Fruit fly (Drosophila melanogaster): Measurements from ENCODE around the gene mol.

The mol gene

DNA sequence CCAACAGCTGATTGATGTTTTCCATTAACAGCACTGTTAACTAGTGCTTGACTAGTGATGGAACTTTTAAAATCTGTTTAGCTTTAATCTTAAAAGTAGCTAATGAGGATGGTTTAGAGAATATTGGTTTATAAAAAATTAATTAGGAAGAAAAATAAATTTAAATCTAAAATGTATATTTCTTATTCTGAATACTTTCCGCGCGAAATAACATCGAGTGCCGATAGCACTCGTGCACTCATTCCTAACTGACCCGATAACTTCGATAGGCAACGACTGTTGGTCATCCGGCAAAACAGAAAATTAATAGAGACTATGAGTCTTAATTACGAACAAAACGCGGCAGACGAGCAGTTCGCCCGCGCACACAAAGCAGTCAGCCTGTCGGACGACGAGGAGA, 12.3 kb upstream of the mol start, which contains the start of the genes THG and Rnmt:
THG (minus strand) TSS at position 22 of the 400 bp plus-strand sequence.
Rnmt (plus strand) TSS at position 237 of the 400 bp plus-strand sequence.
- peak; percentile 75 for TF ChIP-seq Hr4 (GFP tag; optimal IDR thresholded peaks at IDR 0.05)
- peak; percentile 69 for TF ChIP-seq CG6792 (GFP tag; optimal IDR thresholded peaks at IDR 0.05)
- TF ChIP-seq CG10669 (GFP tag; optimal IDR thresholded peaks at IDR 0.05), result no peak
- TF ChIP-seq Sox14 (GFP tag; optimal IDR thresholded peaks at IDR 0.05), result peak; percentile 72
- TF ChIP-seq CG8319 (GFP tag; optimal IDR thresholded peaks at IDR 0.05), result peak; percentile 29
- TF ChIP-seq CG10631 (GFP tag; optimal IDR thresholded peaks at IDR 0.05), result peak; percentile 84
- no peak for TF ChIP-seq CG6854 (GFP tag; optimal IDR thresholded peaks at IDR 0.05)
- TF ChIP-seq Smox (GFP tag; optimal IDR thresholded peaks at IDR 0.05), result peak; percentile 79
- peak; percentile 58 for TF ChIP-seq CG8632 (GFP tag; optimal IDR thresholded peaks at IDR 0.05)
- TF ChIP-seq Eip78C (GFP tag), result peak; percentile 88
- TF ChIP-seq salr (GFP tag; optimal IDR thresholded peaks at IDR 0.05), result peak; percentile 14 to 63
- peak; percentile 19 for TF ChIP-seq CG11902 (GFP tag; optimal IDR thresholded peaks at IDR 0.05)
- TF ChIP-seq CG6163 (GFP tag; IDR thresholded peaks at IDR 0.05), result peak; percentile 73
- TF ChIP-seq Lpt (GFP tag; optimal IDR thresholded peaks at IDR 0.05), result no peak
- TF ChIP-seq net (GFP tag; optimal IDR thresholded peaks at IDR 0.05), result peak; percentile 61
- peak; percentile 79 for TF ChIP-seq OdsH (GFP tag; optimal IDR thresholded peaks at IDR 0.05)
- no peak for TF ChIP-seq Blimp-1 (GFP tag; optimal IDR thresholded peaks at IDR 0.05)
- TF ChIP-seq Ets96B (tag; optimal IDR thresholded peaks at IDR 0.05), result peak; percentile 63
- TF ChIP-seq CG1621 (tag; optimal IDR thresholded peaks at IDR 0.05), result peak; percentile 40
- no peak for TF ChIP-seq CG4318 (GFP tag; optimal IDR thresholded peaks at IDR 0.05)
- peak; percentile 78 for TF ChIP-seq achi (GFP tag; optimal IDR thresholded peaks at IDR 0.05)
- no peak for TF ChIP-seq fd85E (GFP tag; optimal IDR thresholded peaks at IDR 0.05)
- peak; percentile 74 for TF ChIP-seq acj6 (GFP tag; optimal IDR thresholded peaks at IDR 0.05)
- peak; percentile 70 for TF ChIP-seq CG3032 (tag; optimal IDR thresholded peaks at IDR 0.05)
- peak; percentile 67 for TF ChIP-seq topi (GFP tag; optimal IDR thresholded peaks at IDR 0.05)
- no peak for TF ChIP-seq CG16779 (tag; optimal IDR thresholded peaks at IDR 0.05)
- TF ChIP-seq Hr39 (GFP tag; optimal IDR thresholded peaks at IDR 0.05), result peak; percentile 59
- TF ChIP-seq Gug (GFP tag; IDR thresholded peaks at IDR 0.05), result peak; percentile 69; the same call in 1 of the 2 replicates
- no peak for TF ChIP-seq Eip93F (GFP tag; optimal IDR thresholded peaks at IDR 0.05)
- peak; percentile 66 for TF ChIP-seq CG15336 (GFP tag; IDR thresholded peaks at IDR 0.05)
- TF ChIP-seq Ets21C (GFP tag; optimal IDR thresholded peaks at IDR 0.05), result peak; percentile 60
- TF ChIP-seq Sox15 (GFP tag; optimal IDR thresholded peaks at IDR 0.05), result peak; percentile 52
- peak; percentile 66 for TF ChIP-seq CG34406 (GFP tag; optimal IDR thresholded peaks at IDR 0.05)
- TF ChIP-seq dac (GFP tag; optimal IDR thresholded peaks at IDR 0.05), result peak; percentile 6
- TF ChIP-seq ss (GFP tag; optimal IDR thresholded peaks at IDR 0.05), result no peak
- TF ChIP-seq CG8119 (GFP tag; IDR thresholded peaks at IDR 0.05), result no peak; the same call in 2 of the 3 replicates
- no peak for TF ChIP-seq svp (GFP tag)
- peak; percentile 85 for TF ChIP-seq esn (GFP tag; optimal IDR thresholded peaks at IDR 0.05)
- no peak for TF ChIP-seq CG32006 (GFP tag; optimal IDR thresholded peaks at IDR 0.05)
- peak; percentile 82 for TF ChIP-seq Eip75B (GFP tag; optimal IDR thresholded peaks at IDR 0.05)
- TF ChIP-seq pdm3 (GFP tag; optimal IDR thresholded peaks at IDR 0.05), result peak; percentile 77
- no peak for TF ChIP-seq Sox102F (GFP tag; optimal IDR thresholded peaks at IDR 0.05)
- TF ChIP-seq CG31627 (GFP tag; optimal IDR thresholded peaks at IDR 0.05), result peak; percentile 72
- peak; percentile 13 for TF ChIP-seq fd59A (GFP tag; optimal IDR thresholded peaks at IDR 0.05)
- TF ChIP-seq CG11294 (GFP tag; IDR thresholded peaks at IDR 0.05), result peak; percentile 58
- TF ChIP-seq eg (GFP tag; IDR thresholded peaks at IDR 0.05), result peak; percentile 78; the same call in 2 of the 3 replicates
- TF ChIP-seq CG7368 (GFP tag; optimal IDR thresholded peaks at IDR 0.05), result peak; percentile 26
- peak; percentile 72 for TF ChIP-seq lz (GFP tag; optimal IDR thresholded peaks at IDR 0.05)
- no peak for TF ChIP-seq CG6808 (GFP tag; optimal IDR thresholded peaks at IDR 0.05)
- TF ChIP-seq vri (GFP tag; optimal IDR thresholded peaks at IDR 0.05), result no peak
- TF ChIP-seq cyc (GFP tag; optimal IDR thresholded peaks at IDR 0.05), result peak; percentile 71
- no peak for TF ChIP-seq fkh (GFP tag; optimal IDR thresholded peaks at IDR 0.05)

Measured in whole organism, prepupa.